Worm (Caenorhabditis elegans): ENCODE measurements around the gene F47B8.14.

ce11 chrV:14270729-14271128 lies 49.6 kb upstream of the F47B8.14 start, which contains the start of gene F40G12.5:
- TF ChIP-seq dao-5 (tag; optimal IDR thresholded peaks at IDR 0.05) = no peak
- no peak for TF ChIP-seq him-1 (tag; optimal IDR thresholded peaks at IDR 0.05)
- TF ChIP-seq W03F9.2 (tag; optimal IDR thresholded peaks at IDR 0.05) = no peak

All from whole organism, L4/young adult.